Worm (Caenorhabditis elegans): ENCODE data around the gene F59H6.15.
"Not testable (repeated sequence)": the region's sequence is repeated elsewhere in the genome, so short reads cannot be mapped to it uniquely, and the experiment has no call there.

F59H6.15 gene

ce11 chrII:2032282-2032681 lies 19.5 kb downstream of the F59H6.15 start, which contains the start of gene btb-4:
Gene btb-4 (plus strand): TSS chrII:2032316.
- not testable (repeated sequence) for TF ChIP-seq sox-4, pat-9, sdc-2 (tag; optimal IDR thresholded peaks at IDR 0.05)

ce11 chrII:2033286-2033685 lies 20.5 kb downstream of the F59H6.15 start, which contains the start of gene F59H6.14:
Gene F59H6.14 (plus strand): TSS chrII:2033586.
- TF ChIP-seq ttx-3 (tag; optimal IDR thresholded peaks at IDR 0.05) (no peak), pha-4 (tag; optimal IDR thresholded peaks at IDR 0.05) (no peak), ama-1 (optimal IDR thresholded peaks at IDR 0.05) (no peak), hlh-6 (tag; optimal IDR thresholded peaks at IDR 0.05) (no peak), dve-1 (tag; optimal IDR thresholded peaks at IDR 0.05) (no peak), fkh-10 (GFP tag; optimal IDR thresholded peaks at IDR 0.05) (no peak), mec-3 (tag; optimal IDR thresholded peaks at IDR 0.05; ENCODE audit: borderline replicate concordance) (no peak), lim-6 (tag; optimal IDR thresholded peaks at IDR 0.05) (no peak), ceh-30 (tag; optimal IDR thresholded peaks at IDR 0.05) (no peak), ceh-31 (tag; optimal IDR thresholded peaks at IDR 0.05) (no peak), odd-2 (tag; optimal IDR thresholded peaks at IDR 0.05) (no peak), fax-1 (tag; optimal IDR thresholded peaks at IDR 0.05) (no peak), dmd-4 (tag; optimal IDR thresholded peaks at IDR 0.05; ENCODE audit: borderline replicate concordance) (no peak), hlh-8 (tag; optimal IDR thresholded peaks at IDR 0.05) (no peak), ceh-6 (GFP tag; optimal IDR thresholded peaks at IDR 0.05) (no peak), K02D7.2 (tag; optimal IDR thresholded peaks at IDR 0.05) (no peak), pag-3 (tag; optimal IDR thresholded peaks at IDR 0.05; ENCODE audit: borderline replicate concordance) (no peak)

ce11 chrII:2039288-2039687 lies 26.5 kb downstream of the F59H6.15 start, which contains the start of gene bath-19:
Gene bath-19 (minus strand): TSS chrII:2039388.
- TF ChIP-seq pqm-1 (tag; optimal IDR thresholded peaks at IDR 0.05) (no peak), ama-1 (optimal IDR thresholded peaks at IDR 0.05) (no peak), dve-1 (tag; optimal IDR thresholded peaks at IDR 0.05) (no peak), lim-6 (tag; optimal IDR thresholded peaks at IDR 0.05) (no peak), unc-3 (GFP tag; conservative IDR thresholded peaks at IDR 0.05) (no peak), unc-3 (tag; optimal IDR thresholded peaks at IDR 0.05) (no peak), F13H6.1 (tag; optimal IDR thresholded peaks at IDR 0.05) (no peak), ceh-2 (tag; optimal IDR thresholded peaks at IDR 0.05) (no peak), che-1 (tag; optimal IDR thresholded peaks at IDR 0.05) (no peak), nhr-232 (tag; optimal IDR thresholded peaks at IDR 0.05) (no peak), rnt-1 (tag; optimal IDR thresholded peaks at IDR 0.05) (no peak), pha-4 (tag; optimal IDR thresholded peaks at IDR 0.05) (no peak), ceh-22 (tag; optimal IDR thresholded peaks at IDR 0.05) (no peak), ceh-34 (tag; optimal IDR thresholded peaks at IDR 0.05) (no peak)

ce11 chrII:2042447-2042846 lies 29.6 kb downstream of the F59H6.15 start, which contains the start of gene bath-20:
Gene bath-20 (minus strand): TSS chrII:2042547.
- TF ChIP-seq Y22D7AL.16 (tag; optimal IDR thresholded peaks at IDR 0.05): no peak
- TF ChIP-seq odd-2 (tag; optimal IDR thresholded peaks at IDR 0.05): no peak
- no peak for TF ChIP-seq C08G9.2 (tag; optimal IDR thresholded peaks at IDR 0.05)
- TF ChIP-seq fkh-10 (GFP tag; optimal IDR thresholded peaks at IDR 0.05): no peak
- TF ChIP-seq madf-2 (tag; optimal IDR thresholded peaks at IDR 0.05): no peak
- TF ChIP-seq nhr-11 (tag; optimal IDR thresholded peaks at IDR 0.05): no peak
- TF ChIP-seq ref-2 (tag; optimal IDR thresholded peaks at IDR 0.05): no peak
- TF ChIP-seq dve-1 (tag; optimal IDR thresholded peaks at IDR 0.05): no peak
- TF ChIP-seq ceh-19 (GFP tag; optimal IDR thresholded peaks at IDR 0.05): no peak
- no peak for TF ChIP-seq unc-55 (GFP tag; optimal IDR thresholded peaks at IDR 0.05)
- TF ChIP-seq K02D7.2 (tag; optimal IDR thresholded peaks at IDR 0.05): no peak
- no peak for TF ChIP-seq ztf-16 (tag; optimal IDR thresholded peaks at IDR 0.05)
- TF ChIP-seq unc-3 (GFP tag; conservative IDR thresholded peaks at IDR 0.05): no peak
- TF ChIP-seq unc-3 (tag; optimal IDR thresholded peaks at IDR 0.05): no peak
- no peak for TF ChIP-seq ceh-45 (GFP tag; IDR thresholded peaks at IDR 0.05)
- TF ChIP-seq pat-9 (tag; optimal IDR thresholded peaks at IDR 0.05): no peak
- TF ChIP-seq pha-4 (tag; optimal IDR thresholded peaks at IDR 0.05): no peak
- TF ChIP-seq elt-4 (tag; optimal IDR thresholded peaks at IDR 0.05): no peak
- no peak for TF ChIP-seq gmeb-2 (tag; optimal IDR thresholded peaks at IDR 0.05)
- no peak for TF ChIP-seq dmd-4 (tag; optimal IDR thresholded peaks at IDR 0.05; ENCODE audit: borderline replicate concordance)

All from whole organism, late embryonic.